Comparison of ENCODE assay signal across 1 fruit fly cellular context in the genomic region with DNA sequence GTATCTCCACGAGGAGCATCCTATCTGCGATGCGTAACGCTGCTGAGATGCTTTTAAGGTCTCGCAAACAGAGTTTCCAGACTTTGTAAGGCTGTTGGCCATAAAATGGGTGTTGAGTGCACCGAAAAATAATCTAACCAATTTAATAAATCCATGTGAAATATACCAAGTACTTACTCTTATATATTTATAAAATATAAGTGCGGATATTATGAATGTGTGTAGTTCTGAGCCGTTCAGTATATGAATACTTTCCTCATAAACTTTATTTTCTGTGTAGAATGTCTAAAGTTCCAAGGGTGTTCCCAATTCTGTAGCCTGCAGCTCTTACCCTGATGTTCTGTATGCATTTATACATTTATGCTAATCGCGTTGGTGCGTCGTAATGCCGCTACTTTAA.
TF ChIP-seq lines count a peak whose summit lies in the region.

No protein-coding gene starts in this region.

TF ChIP-seq in whole organism, prepupa, 60 proteins besides CTCF, POLR2A, EP300 and RAD21 (continued from another document):
- TF ChIP-seq CG6808 (GFP tag; optimal IDR thresholded peaks at IDR 0.05; lab: Kevin White, UChicago), result peak; percentile 11
- no peak for TF ChIP-seq Smox (GFP tag; optimal IDR thresholded peaks at IDR 0.05; lab: Kevin White, UChicago)
- TF ChIP-seq Eip75B (GFP tag; optimal IDR thresholded peaks at IDR 0.05; lab: Kevin White, UChicago), result no peak
